Worm (Caenorhabditis elegans): Measurements from ENCODE around the gene nhr-78.

DNA sequence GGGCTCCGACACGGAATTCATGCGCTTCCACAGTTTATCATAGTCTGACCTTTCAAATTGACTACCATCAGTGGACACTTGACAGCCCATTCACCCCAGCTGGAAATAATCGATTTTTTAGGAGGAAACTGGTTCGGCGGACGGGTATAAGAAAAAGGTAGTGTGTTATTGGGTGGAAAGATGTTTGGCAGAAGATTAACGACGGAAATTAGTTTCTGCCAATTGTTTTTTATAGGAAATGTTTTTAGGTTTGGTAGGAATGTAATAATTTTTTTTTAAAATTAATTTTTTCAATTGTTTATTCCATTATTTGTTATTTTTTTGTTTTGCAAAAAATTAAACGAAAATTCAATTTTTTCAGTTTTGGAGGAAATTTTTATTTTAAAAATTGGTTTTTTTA, 21.3 kb upstream of the nhr-78 start, which contains the start of gene F15E6.9:
- no peak for TF ChIP-seq ceh-36 (tag; optimal IDR thresholded peaks at IDR 0.05)
- TF ChIP-seq pes-1 (GFP tag; IDR thresholded peaks at IDR 0.05) = no peak
- no peak for TF ChIP-seq flt-1 (GFP tag; IDR thresholded peaks at IDR 0.05)
